Worm (Caenorhabditis elegans): ENCODE measurements around the gene T05C1.5.

The T05C1.5 gene

ce11 chrII:4527800-4528199, 37.2 kb upstream of the T05C1.5 start, which contains the start of gene sra-35:
TSS of gene sra-35 (minus strand) at chrII:4527900.
- no peak for TF ChIP-seq ceh-32 (tag; optimal IDR thresholded peaks at IDR 0.05; ENCODE audit: poor library complexity)
- no peak for TF ChIP-seq tra-1 (GFP tag; IDR thresholded peaks at IDR 0.05)
- TF ChIP-seq ceh-44 (GFP tag; IDR thresholded peaks at IDR 0.05): no peak

ce11 chrII:4525185-4525584, 34.6 kb upstream of the T05C1.5 start:
- TF ChIP-seq daf-12 (tag; optimal IDR thresholded peaks at IDR 0.05) (no peak), Y75B8A.6 (GFP tag; IDR thresholded peaks at IDR 0.05) (0 out of 2 replicates have a peak, but pooled peaks have one; percentile 22), unc-62 (GFP tag; optimal IDR thresholded peaks at IDR 0.05 in 1 of 2) (peak in 1 of 2 experiments; percentile 21), unc-62 (tag; optimal IDR thresholded peaks at IDR 0.05) (no peak)

DNA sequence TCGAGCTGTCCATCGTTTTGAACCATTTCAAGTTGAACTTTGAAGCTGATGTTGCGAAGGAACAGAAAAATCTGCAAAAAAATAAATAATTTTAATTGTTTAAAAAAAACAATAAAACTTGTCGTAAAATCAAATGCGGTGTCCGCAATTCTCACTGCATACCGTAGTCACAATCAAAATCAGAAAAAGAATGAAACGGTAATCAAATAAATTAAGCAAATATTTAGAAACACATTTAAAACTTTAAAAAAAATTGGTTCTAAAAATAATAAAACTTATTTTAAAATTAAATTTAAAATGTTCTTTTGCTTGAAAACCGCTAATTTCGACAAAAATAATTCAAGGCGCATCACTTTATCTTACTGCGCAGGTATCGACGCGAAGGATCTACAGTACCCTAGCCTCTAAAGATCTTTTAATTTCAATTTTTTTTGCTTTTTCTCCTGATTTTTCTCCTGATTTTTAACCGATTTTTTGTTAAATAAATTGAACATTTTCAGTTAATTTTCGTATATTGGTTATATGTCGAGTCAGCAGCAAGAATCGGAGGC, 32.6 kb upstream of the T05C1.5 start, which contains the start of the genes B0304.4 and B0304.2:
B0304.4 (minus strand) TSS at position 101 of the 551 bp plus-strand sequence.
B0304.2 (plus strand) TSS at position 501 of the 551 bp plus-strand sequence.
- TF ChIP-seq spr-1 (tag; optimal IDR thresholded peaks at IDR 0.05) (no peak), nhr-28 (tag; optimal IDR thresholded peaks at IDR 0.05) (no peak), Y105C5A.15 (GFP tag; IDR thresholded peaks at IDR 0.05) (no peak), mes-2 (tag; optimal IDR thresholded peaks at IDR 0.05; ENCODE audit: poor library complexity, severe bottlenecking) (no peak), D1046.2 (GFP tag; IDR thresholded peaks at IDR 0.05) (no peak), ceh-20 (GFP tag; IDR thresholded peaks at IDR 0.05) (no peak), T20F7.1 (GFP tag; optimal IDR thresholded peaks at IDR 0.05) (no peak), unc-62 (GFP tag; optimal IDR thresholded peaks at IDR 0.05 in 1 of 2) (no peak), unc-62 (tag; optimal IDR thresholded peaks at IDR 0.05) (no peak), mxl-3 (GFP tag; optimal IDR thresholded peaks at IDR 0.05) (no peak), daf-16 (GFP tag; optimal IDR thresholded peaks at IDR 0.05) (no peak), daf-16 (tag; optimal IDR thresholded peaks at IDR 0.05) (no peak), vab-7 (GFP tag; IDR thresholded peaks at IDR 0.05) (no peak), fos-1 (tag; optimal IDR thresholded peaks at IDR 0.05) (no peak), lin-29 (GFP tag; IDR thresholded peaks at IDR 0.05) (no peak), ztf-11 (tag; optimal IDR thresholded peaks at IDR 0.05) (no peak), unc-39 (tag; optimal IDR thresholded peaks at IDR 0.05) (no peak), nhr-6 (tag; optimal IDR thresholded peaks at IDR 0.05) (no peak)

DNA sequence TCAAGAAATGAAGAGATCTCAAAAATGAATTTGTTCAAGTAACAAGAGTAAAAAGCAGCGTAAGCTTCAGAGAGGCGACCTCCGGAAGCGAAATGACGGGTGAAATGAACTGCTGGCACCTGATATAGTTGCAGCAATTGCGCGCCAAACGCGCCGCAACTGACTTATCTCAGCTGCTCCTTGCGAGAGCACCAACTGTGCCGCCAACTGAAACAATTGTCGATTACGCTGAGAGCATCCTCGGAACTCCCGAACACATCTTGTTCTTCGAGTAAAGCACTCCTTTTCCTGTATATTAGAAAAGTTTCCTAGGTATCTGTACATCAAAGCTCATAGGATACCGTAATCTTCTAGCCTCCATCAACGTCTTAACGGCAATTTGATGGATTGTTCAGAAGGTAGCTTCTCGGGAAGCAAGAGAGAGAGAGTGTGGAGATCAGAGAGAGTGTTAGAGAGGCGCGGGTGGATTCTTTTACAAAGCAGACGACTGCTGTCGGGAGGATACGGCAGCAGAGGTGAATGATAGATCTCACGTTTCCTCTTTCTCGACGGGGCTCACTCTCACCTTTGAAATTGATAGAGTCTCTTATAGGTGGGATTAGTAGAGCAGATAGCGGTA, 29.5 kb upstream of the T05C1.5 start:
- TF ChIP-seq ceh-28 (tag; optimal IDR thresholded peaks at IDR 0.05): no peak
- no peak for TF ChIP-seq dpl-1 (GFP tag; optimal IDR thresholded peaks at IDR 0.05)
- TF ChIP-seq zip-2 (tag; optimal IDR thresholded peaks at IDR 0.05): no peak
- peak in 1 of 2 experiments; percentile 4 for TF ChIP-seq unc-62 (GFP tag; optimal IDR thresholded peaks at IDR 0.05 in 1 of 2)
- TF ChIP-seq unc-62 (tag; optimal IDR thresholded peaks at IDR 0.05): no peak
- TF ChIP-seq gei-8 (GFP tag; optimal IDR thresholded peaks at IDR 0.05): no peak
- peak; percentile 60 for TF ChIP-seq hlh-11 (tag; optimal IDR thresholded peaks at IDR 0.05)
- 0 out of 2 replicates have a peak, but pooled peaks have one; percentile 21 for TF ChIP-seq ctbp-1 (GFP tag; IDR thresholded peaks at IDR 0.05)
- 0 out of 2 replicates have a peak, but pooled peaks have one; percentile 8 for TF ChIP-seq set-16 (GFP tag; IDR thresholded peaks at IDR 0.05)
- peak; percentile 18 for TF ChIP-seq nhr-11 (tag; optimal IDR thresholded peaks at IDR 0.05)
- TF ChIP-seq zag-1 (tag; optimal IDR thresholded peaks at IDR 0.05): no peak

- TF ChIP-seq set-16 (GFP tag; IDR thresholded peaks at IDR 0.05): peak; percentile 25; the same call in 1 of the 2 replicates
- no peak for TF ChIP-seq snpc-4 (tag; optimal IDR thresholded peaks at IDR 0.05)
- TF ChIP-seq spr-1 (tag; optimal IDR thresholded peaks at IDR 0.05): no peak
- TF ChIP-seq hlh-11 (tag; optimal IDR thresholded peaks at IDR 0.05): peak; percentile 47
- no peak for TF ChIP-seq dmd-8 (GFP tag; IDR thresholded peaks at IDR 0.05)
- TF ChIP-seq nhr-11 (tag; optimal IDR thresholded peaks at IDR 0.05): peak; percentile 47
- peak in 1 of 2 experiments; percentile 46 for TF ChIP-seq lsy-2 (tag; optimal IDR thresholded peaks at IDR 0.05)
- no peak for TF ChIP-seq F49E8.2 (tag; optimal IDR thresholded peaks at IDR 0.05; ENCODE audit: borderline replicate concordance)
- TF ChIP-seq F37D6.2 (tag; optimal IDR thresholded peaks at IDR 0.05): no peak
- TF ChIP-seq dpl-1 (GFP tag; optimal IDR thresholded peaks at IDR 0.05): no peak
- TF ChIP-seq nhr-28 (tag; optimal IDR thresholded peaks at IDR 0.05): no peak
- no peak for TF ChIP-seq Y5F2A.4 (GFP tag; optimal IDR thresholded peaks at IDR 0.05)
- no peak for TF ChIP-seq lin-29 (GFP tag; IDR thresholded peaks at IDR 0.05)
- no peak for TF ChIP-seq dmd-6 (GFP tag; IDR thresholded peaks at IDR 0.05)
- TF ChIP-seq aha-1 (tag): peak; percentile 68
- no peak for TF ChIP-seq ceh-44 (GFP tag; IDR thresholded peaks at IDR 0.05)
- TF ChIP-seq madf-5 (GFP tag; IDR thresholded peaks at IDR 0.05): no peak
- TF ChIP-seq ceh-28 (tag; optimal IDR thresholded peaks at IDR 0.05): no peak
- no peak for TF ChIP-seq unc-130 (GFP tag; optimal IDR thresholded peaks at IDR 0.05)
These were observed 27.8 kb upstream of the T05C1.5 start, which contains the start of gene hlh-1 for ce11 chrII:4518300-4518907. TSS of gene hlh-1 (plus strand) at chrII:4518574.

Measured in whole organism, L4 larva.